Worm (Caenorhabditis elegans) whole organism, L1 larva: ENCODE data around the gene Y67D2.5.

ENCODE experiments used
- C04F5.9 ChIP-seq: sonication (generic microtip); optimal IDR thresholded peaks from 2 replicates; lab custom pipeline; 2016; ENCODE audit warnings: missing genetic modification characterization, missing compliant biosample characterization
- C16A3.4 ChIP-seq: fragments of 150-350 bp; optimal IDR thresholded peaks from 2 replicates; lab custom pipeline; 2014; ENCODE audit warnings: missing biosample characterization, missing genetic modification characterization
- C34B4.2 ChIP-seq: sonication (generic microtip); optimal IDR thresholded peaks from 2 replicates; lab custom pipeline; 2017; ENCODE audit warnings: mild to moderate bottlenecking, missing genetic modification characterization, missing compliant biosample characterization
- Y116A8C.19 ChIP-seq: sonication (generic microtip); optimal IDR thresholded peaks from 2 replicates; lab custom pipeline; 2016; ENCODE audit warnings: missing compliant biosample characterization, missing genetic modification characterization, borderline replicate concordance
- aha-1 ChIP-seq: fragments of 150-350 bp; optimal IDR thresholded peaks from 2 replicates; lab custom pipeline; 2014; ENCODE audit warnings: missing biosample characterization, missing genetic modification characterization
- alr-1 ChIP-seq: fragments of 200-800 bp; sonication (Bioruptor generic); optimal IDR thresholded peaks from 2 replicates; lab custom pipeline; 2018; ENCODE audit warnings: borderline replicate concordance, mild to moderate bottlenecking, missing genetic modification characterization, missing compliant biosample characterization
- ama-1 ChIP-seq: fragments of 150-350 bp; optimal IDR thresholded peaks from 2 replicates; lab custom pipeline; 2014
- blmp-1 ChIP-seq: fragments of 150-350 bp; optimal IDR thresholded peaks from 2 replicates; lab custom pipeline; 2014; ENCODE audit warnings: missing biosample characterization, missing genetic modification characterization
- ceh-63 ChIP-seq: fragments of 200-800 bp; sonication (Bioruptor generic); optimal IDR thresholded peaks from 2 replicates; lab custom pipeline; 2018; ENCODE audit warnings: mild to moderate bottlenecking, missing genetic modification characterization, missing compliant biosample characterization
- ceh-82 ChIP-seq, 3 experiments: fragments of 150-350 bp in 1 of 3; sonication (generic microtip) in 2 of 3; optimal IDR thresholded peaks; 2 replicates each; lab custom pipeline; 2014 to 2017; ENCODE audit warnings: missing biosample characterization in 3 of 3, missing genetic modification characterization in 3 of 3
- ceh-88 ChIP-seq: fragments of 200-800 bp; sonication (Bioruptor generic); IDR thresholded peaks from 2 replicates; pipeline ENCODE4 v1.3.6; 2022; ENCODE audit warnings: missing genetic modification characterization, missing compliant biosample characterization
- ceh-90 ChIP-seq: sonication (generic microtip); optimal IDR thresholded peaks from 2 replicates; lab custom pipeline; 2016; ENCODE audit warnings: missing genetic modification characterization, missing compliant biosample characterization
- dpl-1 ChIP-seq, 3 experiments: fragments of 150-350 bp in 2 of 3; sonication (generic microtip) in 1 of 3; optimal IDR thresholded peaks; 2 replicates each; lab custom pipeline; 2014 to 2017; ENCODE audit warnings: missing biosample characterization in 3 of 3, missing genetic modification characterization in 3 of 3, missing genetic modification reagents in 3 of 3
- efl-1 ChIP-seq, 4 experiments: fragments of 150-350 bp; optimal IDR thresholded peaks in 3 of 4; peaks in 1 of 4; 1 replicate in 1 of 4; 2 replicates in 3 of 4; lab custom pipeline; 2014; ENCODE audit warnings: missing biosample characterization in 2 of 4, missing genetic modification characterization in 2 of 4, missing genetic modification reagents in 2 of 4
- efl-3 ChIP-seq: fragments of 200-800 bp; sonication (Bioruptor generic); optimal IDR thresholded peaks from 2 replicates; lab custom pipeline; 2018; ENCODE audit warnings: mild to moderate bottlenecking, missing genetic modification characterization, missing compliant biosample characterization
- egl-13 ChIP-seq: sonication (generic microtip); optimal IDR thresholded peaks from 2 replicates; lab custom pipeline; 2016; ENCODE audit warnings: missing genotype, missing genetic modification reagents, missing genetic modification characterization, missing compliant biosample characterization
- elt-3 ChIP-seq, 6 experiments: fragments of 150-350 bp in 1 of 6; sonication (generic microtip); optimal IDR thresholded peaks; 2 replicates each; lab custom pipeline; 2017 to 2018; ENCODE audit warnings: missing biosample characterization in 6 of 6, missing genetic modification characterization in 6 of 6, inconsistent platforms in 1 of 6
- fkh-10 ChIP-seq: sonication (generic microtip); optimal IDR thresholded peaks from 2 replicates; lab custom pipeline; 2017; ENCODE audit warnings: missing biosample characterization, missing genetic modification reagents, missing genetic modification characterization
- fos-1 ChIP-seq: fragments of 150-350 bp; optimal IDR thresholded peaks from 2 replicates; lab custom pipeline; 2014; ENCODE audit warnings: missing biosample characterization, missing genetic modification characterization
- hpl-2 ChIP-seq: fragments of 150-350 bp; optimal IDR thresholded peaks from 2 replicates; lab custom pipeline; 2014; ENCODE audit warnings: missing biosample characterization, missing genetic modification reagents, missing genetic modification characterization
- irx-1 ChIP-seq: sonication (generic microtip); optimal IDR thresholded peaks from 2 replicates; lab custom pipeline; 2016; ENCODE audit warnings: missing genetic modification characterization, missing compliant biosample characterization
- isw-1 ChIP-seq: fragments of 200-800 bp; sonication (Bioruptor generic); IDR thresholded peaks from 2 replicates; pipeline ENCODE4 v1.3.6; 2022; ENCODE audit warnings: missing genetic modification characterization, missing compliant biosample characterization
- jun-1 ChIP-seq: fragments of 150-350 bp; optimal IDR thresholded peaks from 2 replicates; lab custom pipeline; 2014; ENCODE audit warnings: missing biosample characterization, missing genetic modification reagents, missing genetic modification characterization
- lin-13 ChIP-seq: fragments of 150-350 bp; optimal IDR thresholded peaks from 2 replicates; lab custom pipeline; 2014; ENCODE audit warnings: missing biosample characterization, missing genetic modification reagents, missing genetic modification characterization
- lin-14 ChIP-seq: fragments of 200-800 bp; sonication (Bioruptor generic); optimal IDR thresholded peaks from 2 replicates; lab custom pipeline; 2018; ENCODE audit warnings: mild to moderate bottlenecking, missing genetic modification characterization, moderate library complexity, missing compliant biosample characterization
- lin-15B ChIP-seq: fragments of 150-350 bp; sonication (generic microtip); optimal IDR thresholded peaks from 3 replicates; lab custom pipeline; 2014; ENCODE audit warnings: missing biosample characterization, missing genetic modification characterization
- lin-35 ChIP-seq, 2 experiments: fragments of 150-350 bp; optimal IDR thresholded peaks; 2 replicates each; lab custom pipeline; 2014; ENCODE audit warnings: missing biosample characterization in 2 of 2, missing genetic modification characterization in 2 of 2, missing genetic modification reagents in 2 of 2
- lin-39 ChIP-seq: fragments of 150-350 bp; optimal IDR thresholded peaks from 2 replicates; lab custom pipeline; 2014; ENCODE audit warnings: missing biosample characterization, missing genetic modification reagents, missing genetic modification characterization
- lir-3 ChIP-seq: sonication (generic microtip); optimal IDR thresholded peaks from 2 replicates; lab custom pipeline; 2016; ENCODE audit warnings: mild to moderate bottlenecking, missing genetic modification characterization, moderate library complexity, missing compliant biosample characterization; ENCODE audit not compliant: poor library complexity
- lsy-2 ChIP-seq, 2 experiments: fragments of 150-350 bp; optimal IDR thresholded peaks; 2 replicates each; lab custom pipeline; 2014; ENCODE audit warnings: missing biosample characterization in 2 of 2, missing genetic modification characterization in 2 of 2
- mdl-1 ChIP-seq, 2 experiments: fragments of 150-350 bp; optimal IDR thresholded peaks; 2 replicates each; lab custom pipeline; 2014 to 2017; ENCODE audit warnings: missing biosample characterization in 2 of 2, missing genetic modification characterization in 2 of 2, inconsistent platforms in 1 of 2
- mep-1 ChIP-seq: fragments of 150-350 bp; optimal IDR thresholded peaks from 2 replicates; lab custom pipeline; 2014; ENCODE audit warnings: missing biosample characterization, missing genetic modification characterization
- nhr-11 ChIP-seq: fragments of 150-350 bp; optimal IDR thresholded peaks from 2 replicates; lab custom pipeline; 2014; ENCODE audit warnings: missing biosample characterization, missing genetic modification characterization
- nhr-12 ChIP-seq: sonication (generic microtip); optimal IDR thresholded peaks from 2 replicates; lab custom pipeline; 2017; ENCODE audit warnings: missing biosample characterization, missing genetic modification characterization
- nhr-20 ChIP-seq: sonication (generic microtip); optimal IDR thresholded peaks from 2 replicates; lab custom pipeline; 2016; ENCODE audit warnings: mild to moderate bottlenecking, missing genetic modification characterization, missing compliant biosample characterization
- nhr-71 ChIP-seq: sonication (generic microtip); optimal IDR thresholded peaks from 2 replicates; lab custom pipeline; 2016; ENCODE audit warnings: mild to moderate bottlenecking, missing genetic modification characterization, moderate library complexity, missing compliant biosample characterization
- nhr-76 ChIP-seq: sonication (generic microtip); optimal IDR thresholded peaks from 2 replicates; lab custom pipeline; 2017; ENCODE audit warnings: missing biosample characterization, missing genetic modification characterization
- nhr-77 ChIP-seq: fragments of 150-350 bp; optimal IDR thresholded peaks from 2 replicates; lab custom pipeline; 2014; ENCODE audit warnings: missing biosample characterization, missing genetic modification characterization
- nhr-85 ChIP-seq: sonication (generic microtip); peaks from one replicate; lab custom pipeline; 2016; ENCODE audit warnings: missing genetic modification characterization, inconsistent platforms, missing compliant biosample characterization
- nhr-90 ChIP-seq: sonication (generic microtip); optimal IDR thresholded peaks from 2 replicates; lab custom pipeline; 2016; ENCODE audit warnings: mild to moderate bottlenecking, missing genetic modification characterization, missing compliant biosample characterization; ENCODE audit not compliant: poor library complexity
- pax-3 ChIP-seq: fragments of 200-800 bp; sonication (Bioruptor generic); optimal IDR thresholded peaks from 2 replicates; lab custom pipeline; 2018; ENCODE audit warnings: mild to moderate bottlenecking, missing genetic modification characterization, moderate library complexity, missing compliant biosample characterization
- skn-1 ChIP-seq: fragments of 150-350 bp; optimal IDR thresholded peaks from 2 replicates; lab custom pipeline; 2014; ENCODE audit warnings: missing biosample characterization, missing genetic modification characterization
- snpc-4 ChIP-seq: fragments of 150-350 bp; optimal IDR thresholded peaks from 2 replicates; lab custom pipeline; 2014; ENCODE audit warnings: missing biosample characterization, missing genetic modification characterization
- snu-23 ChIP-seq: sonication (generic microtip); optimal IDR thresholded peaks from 2 replicates; lab custom pipeline; 2016; ENCODE audit warnings: missing genetic modification characterization, missing compliant biosample characterization
- sup-37 ChIP-seq: fragments of 200-800 bp; sonication (Bioruptor generic); optimal IDR thresholded peaks from 2 replicates; lab custom pipeline; 2018; ENCODE audit warnings: mild to moderate bottlenecking, missing genetic modification characterization, missing compliant biosample characterization
- tbx-2 ChIP-seq: sonication (generic microtip); optimal IDR thresholded peaks from 2 replicates; lab custom pipeline; 2016; ENCODE audit warnings: missing genetic modification characterization, missing compliant biosample characterization
- unc-62 ChIP-seq: fragments of 150-350 bp; optimal IDR thresholded peaks from 2 replicates; lab custom pipeline; 2014; ENCODE audit warnings: missing biosample characterization, missing genetic modification reagents, missing genetic modification characterization
- unc-86 ChIP-seq: sonication (generic microtip); optimal IDR thresholded peaks from 2 replicates; lab custom pipeline; 2016; ENCODE audit warnings: missing genetic modification characterization, missing compliant biosample characterization
- vab-15 ChIP-seq: sonication (generic microtip); optimal IDR thresholded peaks from 2 replicates; lab custom pipeline; 2017; ENCODE audit warnings: missing genotype, mild to moderate bottlenecking, missing genetic modification characterization, missing compliant biosample characterization
- xbp-1 ChIP-seq: sonication (generic microtip); optimal IDR thresholded peaks from 2 replicates; lab custom pipeline; 2016; ENCODE audit warnings: missing genetic modification characterization, missing compliant biosample characterization
- zag-1 ChIP-seq: fragments of 150-350 bp; optimal IDR thresholded peaks from 2 replicates; lab custom pipeline; 2014; ENCODE audit warnings: missing biosample characterization, missing genetic modification characterization
- zip-4 ChIP-seq: fragments of 200-800 bp; sonication (Bioruptor generic); optimal IDR thresholded peaks from 2 replicates; lab custom pipeline; 2018; ENCODE audit warnings: mild to moderate bottlenecking, missing genetic modification characterization, moderate library complexity, missing compliant biosample characterization
- ztf-4 ChIP-seq: fragments of 150-350 bp; optimal IDR thresholded peaks from 2 replicates; lab custom pipeline; 2014; ENCODE audit warnings: missing biosample characterization, missing genetic modification characterization

The Y67D2.5 gene

ce11 chrIII:1495863-1496445 is 44.1 kb downstream of the Y67D2.5 start, which contains the start of the genes ave-1 and M01G5.1:
TSS of gene ave-1 (minus strand) at chrIII:1495975.
TSS of gene M01G5.1 (plus strand) at chrIII:1496401.
- no peak for TF ChIP-seq C04F5.9 (tag; lab: Kevin White, UChicago)
- TF ChIP-seq lin-13 (GFP tag; lab: Kevin White, UChicago): peak; percentile 25
- peak; percentile 24 for TF ChIP-seq blmp-1
- peak; percentile 35 for TF ChIP-seq xbp-1 (tag; lab: Kevin White, UChicago)
- peak in 1 of 3 experiments; percentile 66 for TF ChIP-seq ceh-82 (tag; optimal IDR thresholded peaks at IDR 0.05; lab: Kevin White, UChicago)
- no peak for TF ChIP-seq sup-37 (GFP tag; lab: Kevin White, UChicago)
- no peak for TF ChIP-seq lin-14 (GFP tag; lab: Kevin White, UChicago)
- no peak for TF ChIP-seq fkh-10
- TF ChIP-seq egl-13 (tag; lab: Kevin White, UChicago): no peak
- no peak for TF ChIP-seq nhr-77 (tag; lab: Kevin White, UChicago)
- peak; percentile 22 for TF ChIP-seq lin-15B (tag; lab: Kevin White, UChicago)
- no peak for TF ChIP-seq ztf-4 (tag; lab: Kevin White, UChicago)
- TF ChIP-seq snu-23 (GFP tag; lab: Kevin White, UChicago): peak; percentile 48
- no peak for TF ChIP-seq zip-4 (GFP tag; lab: Kevin White, UChicago)
- TF ChIP-seq pax-3 (tag; lab: Kevin White, UChicago): no peak
- TF ChIP-seq nhr-85 (tag; lab: Kevin White, UChicago): peak; percentile 50
- no peak for TF ChIP-seq aha-1 (tag; lab: Kevin White, UChicago)
- TF ChIP-seq nhr-11 (tag; lab: Kevin White, UChicago): no peak
- TF ChIP-seq hpl-2 (GFP tag; lab: Kevin White, UChicago): no peak
- TF ChIP-seq Y116A8C.19 (tag; lab: Kevin White, UChicago): no peak
- no peak for TF ChIP-seq vab-15 (tag; lab: Kevin White, UChicago)
- TF ChIP-seq lin-39 (tag; lab: Kevin White, UChicago): no peak
- no peak for TF ChIP-seq nhr-20 (tag; lab: Kevin White, UChicago)
- TF ChIP-seq mdl-1 (tag; optimal IDR thresholded peaks at IDR 0.05; lab: Kevin White, UChicago): no peak
- no peak for TF ChIP-seq ceh-88 (GFP tag; lab: Robert Waterston, UW)
- peak; percentile 71 for TF ChIP-seq mep-1 (tag; lab: Kevin White, UChicago)
- no peak for TF ChIP-seq snpc-4
- TF ChIP-seq dpl-1 (GFP tag; optimal IDR thresholded peaks at IDR 0.05; lab: Kevin White, UChicago): peak; percentile 41 to 68 (median 50)
- no peak for TF ChIP-seq zag-1 (tag; lab: Kevin White, UChicago)
- no peak for TF ChIP-seq ceh-90 (tag; lab: Kevin White, UChicago)
- TF ChIP-seq ceh-63 (GFP tag; lab: Kevin White, UChicago): no peak
- TF ChIP-seq nhr-90 (tag; lab: Kevin White, UChicago): peak; percentile 9
- peak; percentile 36 for TF ChIP-seq tbx-2 (tag; lab: Kevin White, UChicago)
- TF ChIP-seq nhr-12: no peak
- no peak for TF ChIP-seq C34B4.2 (tag; lab: Kevin White, UChicago)
- TF ChIP-seq lin-35 (GFP tag; optimal IDR thresholded peaks at IDR 0.05; lab: Kevin White, UChicago): peak; percentile 39 to 49
- no peak for TF ChIP-seq lir-3 (tag; lab: Kevin White, UChicago)
- no peak for TF ChIP-seq unc-86 (tag; lab: Kevin White, UChicago)
- TF ChIP-seq elt-3 (tag; optimal IDR thresholded peaks at IDR 0.05; lab: Kevin White, UChicago): no peak
- peak; percentile 65 to 75 for TF ChIP-seq lsy-2 (tag; optimal IDR thresholded peaks at IDR 0.05; lab: Kevin White, UChicago)
- TF ChIP-seq C16A3.4 (tag; lab: Kevin White, UChicago): no peak
- no peak for TF ChIP-seq nhr-76 (tag; lab: Kevin White, UChicago)
- no peak for TF ChIP-seq isw-1 (GFP tag; lab: Robert Waterston, UW)
- no peak for TF ChIP-seq fos-1 (tag; lab: Kevin White, UChicago)
- TF ChIP-seq ama-1: no peak
- no peak for TF ChIP-seq irx-1 (tag; lab: Kevin White, UChicago)
- TF ChIP-seq efl-1 (optimal IDR thresholded peaks at IDR 0.05; lab: Kevin White, UChicago): peak; percentile 46 to 49
- peak; percentile 63 to 93 for TF ChIP-seq efl-1 (GFP tag; optimal IDR thresholded peaks at IDR 0.05 in 1 of 2; lab: Kevin White, UChicago)
- no peak for TF ChIP-seq unc-62 (GFP tag; lab: Kevin White, UChicago)
- TF ChIP-seq alr-1 (tag; lab: Kevin White, UChicago): no peak
- TF ChIP-seq efl-3 (GFP tag; lab: Kevin White, UChicago): no peak
- TF ChIP-seq skn-1: peak; percentile 29
- TF ChIP-seq jun-1 (tag; lab: Kevin White, UChicago): no peak
- no peak for TF ChIP-seq nhr-71 (tag; lab: Kevin White, UChicago)
